Worm (Caenorhabditis elegans): Measurements from ENCODE around the gene T03F7.7.

The T03F7.7 gene

ce11 chrV:11314025-11314880 lies 3.0 kb downstream of the T03F7.7 start (continued):
- TF ChIP-seq efl-1 (GFP tag; optimal IDR thresholded peaks at IDR 0.05) (peak; percentile 53), hrde-1 (tag; optimal IDR thresholded peaks at IDR 0.05; ENCODE audit: borderline replicate concordance) (peak; percentile 94), tbp1 (GFP tag; optimal IDR thresholded peaks at IDR 0.05) (peak; percentile 100), snpc-1.1 (tag; optimal IDR thresholded peaks at IDR 0.05; ENCODE audit: insufficient read depth) (peak; percentile 87), egl-44 (GFP tag; IDR thresholded peaks at IDR 0.05) (peak; percentile 99), nfya-1 (tag; optimal IDR thresholded peaks at IDR 0.05; ENCODE audit: borderline replicate concordance, insufficient read depth) (no peak), F10E7.11 (tag; optimal IDR thresholded peaks at IDR 0.05) (peak; percentile 99), K12H6.12 (tag; optimal IDR thresholded peaks at IDR 0.05) (peak; percentile 90), lsy-27 (tag; optimal IDR thresholded peaks at IDR 0.05; ENCODE audit: borderline replicate concordance, insufficient read depth) (peak; percentile 92), madf-8 (GFP tag; conservative IDR thresholded peaks at IDR 0.05) (peak; percentile 65), lin-35 (GFP tag; optimal IDR thresholded peaks at IDR 0.05) (peak; percentile 22 to 87 (median 61)), bed-1 (GFP tag; IDR thresholded peaks at IDR 0.05) (peak; percentile 98), him-1 (tag; optimal IDR thresholded peaks at IDR 0.05) (peak; percentile 96), ztf-18 (tag; optimal IDR thresholded peaks at IDR 0.05) (peak; percentile 88), lsl-1 (GFP tag; optimal IDR thresholded peaks at IDR 0.05) (peak; percentile 74), Y79H2A.3 (GFP tag; conservative IDR thresholded peaks at IDR 0.05) (peak; percentile 93), attf-3 (GFP tag; conservative IDR thresholded peaks at IDR 0.05) (peak; percentile 80), ztf-6 (GFP tag; IDR thresholded peaks at IDR 0.05) (peak; percentile 94), mel-28 (tag; optimal IDR thresholded peaks at IDR 0.05; ENCODE audit: borderline replicate concordance) (peak; percentile 89), let-526 (GFP tag; IDR thresholded peaks at IDR 0.05) (peak; percentile 97), ztf-25 (GFP tag; IDR thresholded peaks at IDR 0.05) (peak; percentile 99), nhr-179 (tag; optimal IDR thresholded peaks at IDR 0.05) (peak; percentile 83), Y95B8A.8 (GFP tag; IDR thresholded peaks at IDR 0.05) (peak; percentile 94), sdz-38 (tag; optimal IDR thresholded peaks at IDR 0.05) (peak; percentile 57), hlh-26 (GFP tag; conservative IDR thresholded peaks at IDR 0.05) (peak; percentile 84), Y56A3A.18 (GFP tag; IDR thresholded peaks at IDR 0.05) (peak; percentile 99), die-1 (tag; optimal IDR thresholded peaks at IDR 0.05) (peak; percentile 98), ccch-3 (GFP tag; optimal IDR thresholded peaks at IDR 0.05) (peak; percentile 90), zim-3 (tag; optimal IDR thresholded peaks at IDR 0.05) (peak; percentile 99), D2030.7 (GFP tag; IDR thresholded peaks at IDR 0.05) (peak; percentile 92), madf-10 (tag; optimal IDR thresholded peaks at IDR 0.05) (peak; percentile 90), C06A6.2 (GFP tag; conservative IDR thresholded peaks at IDR 0.05) (peak; percentile 82), ceh-91 (GFP tag; IDR thresholded peaks at IDR 0.05) (peak; percentile 65), athp-1 (tag; optimal IDR thresholded peaks at IDR 0.05) (peak; percentile 98), B0261.1 (tag; optimal IDR thresholded peaks at IDR 0.05) (peak; percentile 100), Y53G8AR.9 (GFP tag; conservative IDR thresholded peaks at IDR 0.05) (peak; percentile 96), Y67H2A.10 (GFP tag; conservative IDR thresholded peaks at IDR 0.05) (peak; percentile 88), mcd-1 (GFP tag; IDR thresholded peaks at IDR 0.05) (peak; percentile 86), rpc-1 (optimal IDR thresholded peaks at IDR 0.05) (peak; percentile 99), rpc-1 (tag; optimal IDR thresholded peaks at IDR 0.05) (peak; percentile 99), ztf-26 (tag; optimal IDR thresholded peaks at IDR 0.05) (peak; percentile 95), aptf-3 (GFP tag; IDR thresholded peaks at IDR 0.05) (peak; percentile 97), fkh-3 (tag; optimal IDR thresholded peaks at IDR 0.05) (peak; percentile 99), unc-130 (GFP tag; optimal IDR thresholded peaks at IDR 0.05) (peak; percentile 93), lin-40 (tag; optimal IDR thresholded peaks at IDR 0.05) (peak; percentile 85), lag-1 (GFP tag; IDR thresholded peaks at IDR 0.05) (0 out of 2 replicates have a peak, but pooled peaks have one; percentile 71)

All from whole organism, young adult.